Worm (Caenorhabditis elegans) whole organism, L1 larva: ENCODE results near the gene M163.1.

Experiments used
- C04F5.9 ChIP-seq: sonication (generic microtip); optimal IDR thresholded peaks from 2 replicates; lab custom pipeline; 2016; ENCODE audit warnings: missing genetic modification characterization, missing compliant biosample characterization
- C34B4.2 ChIP-seq: sonication (generic microtip); optimal IDR thresholded peaks from 2 replicates; lab custom pipeline; 2017; ENCODE audit warnings: mild to moderate bottlenecking, missing genetic modification characterization, missing compliant biosample characterization
- F16B12.6 ChIP-seq: fragments of 150-350 bp; optimal IDR thresholded peaks from 2 replicates; lab custom pipeline; 2014; ENCODE audit warnings: missing biosample characterization, missing genetic modification characterization
- aha-1 ChIP-seq: fragments of 150-350 bp; optimal IDR thresholded peaks from 2 replicates; lab custom pipeline; 2014; ENCODE audit warnings: missing biosample characterization, missing genetic modification characterization
- blmp-1 ChIP-seq: fragments of 150-350 bp; optimal IDR thresholded peaks from 2 replicates; lab custom pipeline; 2014; ENCODE audit warnings: missing biosample characterization, missing genetic modification characterization
- ceh-63 ChIP-seq: fragments of 200-800 bp; sonication (Bioruptor generic); optimal IDR thresholded peaks from 2 replicates; lab custom pipeline; 2018; ENCODE audit warnings: mild to moderate bottlenecking, missing genetic modification characterization, missing compliant biosample characterization
- ceh-8 ChIP-seq: fragments of 200-800 bp; sonication (Bioruptor generic); optimal IDR thresholded peaks from 2 replicates; lab custom pipeline; 2018; ENCODE audit warnings: mild to moderate bottlenecking, missing genetic modification characterization, moderate library complexity, missing compliant biosample characterization
- ceh-82 ChIP-seq, 3 experiments: fragments of 150-350 bp in 1 of 3; sonication (generic microtip) in 2 of 3; optimal IDR thresholded peaks; 2 replicates each; lab custom pipeline; 2014 to 2017; ENCODE audit warnings: missing biosample characterization in 3 of 3, missing genetic modification characterization in 3 of 3
- ceh-90 ChIP-seq: sonication (generic microtip); optimal IDR thresholded peaks from 2 replicates; lab custom pipeline; 2016; ENCODE audit warnings: missing genetic modification characterization, missing compliant biosample characterization
- ces-1 ChIP-seq: fragments of 150-350 bp; optimal IDR thresholded peaks from 2 replicates; lab custom pipeline; 2014; ENCODE audit warnings: missing biosample characterization, missing genetic modification reagents, missing genetic modification characterization
- dpl-1 ChIP-seq, 3 experiments: fragments of 150-350 bp in 2 of 3; sonication (generic microtip) in 1 of 3; optimal IDR thresholded peaks; 2 replicates each; lab custom pipeline; 2014 to 2017; ENCODE audit warnings: missing biosample characterization in 3 of 3, missing genetic modification characterization in 3 of 3, missing genetic modification reagents in 3 of 3
- elt-3 ChIP-seq, 6 experiments: fragments of 150-350 bp in 1 of 6; sonication (generic microtip); optimal IDR thresholded peaks; 2 replicates each; lab custom pipeline; 2017 to 2018; ENCODE audit warnings: missing biosample characterization in 6 of 6, missing genetic modification characterization in 6 of 6, inconsistent platforms in 1 of 6
- ets-5 ChIP-seq: fragments of 200-800 bp; sonication (Bioruptor generic); IDR thresholded peaks from 2 replicates; pipeline ENCODE4 v1.3.6; 2022; ENCODE audit warnings: missing genetic modification characterization, missing compliant biosample characterization
- hlh-4 ChIP-seq: sonication (generic microtip); optimal IDR thresholded peaks from 2 replicates; lab custom pipeline; 2016; ENCODE audit warnings: mild to moderate bottlenecking, missing genetic modification characterization, missing compliant biosample characterization
- isw-1 ChIP-seq: fragments of 200-800 bp; sonication (Bioruptor generic); IDR thresholded peaks from 2 replicates; pipeline ENCODE4 v1.3.6; 2022; ENCODE audit warnings: missing genetic modification characterization, missing compliant biosample characterization
- jun-1 ChIP-seq: fragments of 150-350 bp; optimal IDR thresholded peaks from 2 replicates; lab custom pipeline; 2014; ENCODE audit warnings: missing biosample characterization, missing genetic modification reagents, missing genetic modification characterization
- lin-14 ChIP-seq: fragments of 200-800 bp; sonication (Bioruptor generic); optimal IDR thresholded peaks from 2 replicates; lab custom pipeline; 2018; ENCODE audit warnings: mild to moderate bottlenecking, missing genetic modification characterization, moderate library complexity, missing compliant biosample characterization
- lin-15B ChIP-seq: fragments of 150-350 bp; sonication (generic microtip); optimal IDR thresholded peaks from 3 replicates; lab custom pipeline; 2014; ENCODE audit warnings: missing biosample characterization, missing genetic modification characterization
- lin-35 ChIP-seq, 2 experiments: fragments of 150-350 bp; optimal IDR thresholded peaks; 2 replicates each; lab custom pipeline; 2014; ENCODE audit warnings: missing biosample characterization in 2 of 2, missing genetic modification characterization in 2 of 2, missing genetic modification reagents in 2 of 2
- lir-3 ChIP-seq: sonication (generic microtip); optimal IDR thresholded peaks from 2 replicates; lab custom pipeline; 2016; ENCODE audit warnings: mild to moderate bottlenecking, missing genetic modification characterization, moderate library complexity, missing compliant biosample characterization; ENCODE audit not compliant: poor library complexity
- lsy-2 ChIP-seq, 2 experiments: fragments of 150-350 bp; optimal IDR thresholded peaks; 2 replicates each; lab custom pipeline; 2014; ENCODE audit warnings: missing biosample characterization in 2 of 2, missing genetic modification characterization in 2 of 2
- mep-1 ChIP-seq: fragments of 150-350 bp; optimal IDR thresholded peaks from 2 replicates; lab custom pipeline; 2014; ENCODE audit warnings: missing biosample characterization, missing genetic modification characterization
- nhr-11 ChIP-seq: fragments of 150-350 bp; optimal IDR thresholded peaks from 2 replicates; lab custom pipeline; 2014; ENCODE audit warnings: missing biosample characterization, missing genetic modification characterization
- nhr-20 ChIP-seq: sonication (generic microtip); optimal IDR thresholded peaks from 2 replicates; lab custom pipeline; 2016; ENCODE audit warnings: mild to moderate bottlenecking, missing genetic modification characterization, missing compliant biosample characterization
- nhr-28 ChIP-seq: fragments of 150-350 bp; optimal IDR thresholded peaks from 2 replicates; lab custom pipeline; 2014; ENCODE audit warnings: missing biosample characterization, missing genetic modification characterization
- nhr-84 ChIP-seq: sonication (generic microtip); optimal IDR thresholded peaks from 2 replicates; lab custom pipeline; 2017; ENCODE audit warnings: missing biosample characterization, missing genetic modification characterization
- pax-3 ChIP-seq: fragments of 200-800 bp; sonication (Bioruptor generic); optimal IDR thresholded peaks from 2 replicates; lab custom pipeline; 2018; ENCODE audit warnings: mild to moderate bottlenecking, missing genetic modification characterization, moderate library complexity, missing compliant biosample characterization
- pqm-1 ChIP-seq: sonication (generic microtip); optimal IDR thresholded peaks from 3 replicates; lab custom pipeline; 2017; ENCODE audit warnings: missing biosample characterization, missing genetic modification characterization
- skn-1 ChIP-seq: fragments of 150-350 bp; optimal IDR thresholded peaks from 2 replicates; lab custom pipeline; 2014; ENCODE audit warnings: missing biosample characterization, missing genetic modification characterization
- snpc-4 ChIP-seq: fragments of 150-350 bp; optimal IDR thresholded peaks from 2 replicates; lab custom pipeline; 2014; ENCODE audit warnings: missing biosample characterization, missing genetic modification characterization
- snu-23 ChIP-seq: sonication (generic microtip); optimal IDR thresholded peaks from 2 replicates; lab custom pipeline; 2016; ENCODE audit warnings: missing genetic modification characterization, missing compliant biosample characterization
- sup-37 ChIP-seq: fragments of 200-800 bp; sonication (Bioruptor generic); optimal IDR thresholded peaks from 2 replicates; lab custom pipeline; 2018; ENCODE audit warnings: mild to moderate bottlenecking, missing genetic modification characterization, missing compliant biosample characterization
- swsn-7 ChIP-seq: sonication (generic microtip); optimal IDR thresholded peaks from 2 replicates; lab custom pipeline; 2016; ENCODE audit warnings: missing genetic modification characterization, missing compliant biosample characterization
- tbx-2 ChIP-seq: sonication (generic microtip); optimal IDR thresholded peaks from 2 replicates; lab custom pipeline; 2016; ENCODE audit warnings: missing genetic modification characterization, missing compliant biosample characterization
- unc-130 ChIP-seq: fragments of 150-350 bp; optimal IDR thresholded peaks from 2 replicates; lab custom pipeline; 2017; ENCODE audit warnings: missing biosample characterization, missing genetic modification characterization, inconsistent platforms
- unc-98 ChIP-seq: fragments of 200-800 bp; sonication (Bioruptor generic); IDR thresholded peaks from 2 replicates; pipeline ENCODE4 v1.3.6; 2022; ENCODE audit warnings: missing genetic modification characterization, missing compliant biosample characterization
- xbp-1 ChIP-seq: sonication (generic microtip); optimal IDR thresholded peaks from 2 replicates; lab custom pipeline; 2016; ENCODE audit warnings: missing genetic modification characterization, missing compliant biosample characterization
- zag-1 ChIP-seq: fragments of 150-350 bp; optimal IDR thresholded peaks from 2 replicates; lab custom pipeline; 2014; ENCODE audit warnings: missing biosample characterization, missing genetic modification characterization
- zip-4 ChIP-seq: fragments of 200-800 bp; sonication (Bioruptor generic); optimal IDR thresholded peaks from 2 replicates; lab custom pipeline; 2018; ENCODE audit warnings: mild to moderate bottlenecking, missing genetic modification characterization, moderate library complexity, missing compliant biosample characterization

Gene M163.1

DNA sequence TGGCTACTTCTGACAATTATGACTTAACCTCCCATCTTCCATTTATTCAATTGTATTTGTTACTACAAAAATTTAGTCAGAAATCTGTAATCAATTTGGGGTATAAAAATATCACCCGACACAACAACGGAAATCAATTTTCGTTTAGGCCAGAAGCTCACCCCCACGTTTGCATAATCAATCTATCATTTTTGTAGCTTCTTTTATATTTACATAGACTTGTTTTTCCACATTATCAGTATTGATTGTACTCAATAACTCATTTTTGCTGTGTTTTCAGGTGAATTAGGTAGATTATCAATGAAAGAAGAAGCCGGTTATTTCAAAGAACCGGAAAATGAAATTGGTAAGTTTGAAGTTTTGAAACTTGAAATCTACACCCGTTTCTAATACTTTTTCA lies 29.9 kb downstream of the M163.1 start, which contains the start of gene M163.5:
Gene M163.5 (plus strand): TSS at position 301 of the 400 bp plus-strand sequence.
- no peak for TF ChIP-seq ceh-90 (tag; lab: Kevin White, UChicago)
- no peak for TF ChIP-seq unc-130 (tag; lab: Kevin White, UChicago)
- TF ChIP-seq tbx-2 (tag; lab: Kevin White, UChicago): no peak
- no peak for TF ChIP-seq jun-1 (tag; lab: Kevin White, UChicago)
- TF ChIP-seq C04F5.9 (tag; lab: Kevin White, UChicago): no peak
- no peak for TF ChIP-seq lin-14 (GFP tag; lab: Kevin White, UChicago)
- no peak for TF ChIP-seq ets-5 (GFP tag; lab: Robert Waterston, UW)
- no peak for TF ChIP-seq dpl-1 (GFP tag; optimal IDR thresholded peaks at IDR 0.05; lab: Kevin White, UChicago)
- TF ChIP-seq pqm-1 (tag; lab: Kevin White, UChicago): no peak
- no peak for TF ChIP-seq lsy-2 (tag; optimal IDR thresholded peaks at IDR 0.05; lab: Kevin White, UChicago)
- no peak for TF ChIP-seq nhr-28 (tag; lab: Kevin White, UChicago)
- no peak for TF ChIP-seq nhr-84
- TF ChIP-seq lir-3 (tag; lab: Kevin White, UChicago): no peak
- TF ChIP-seq unc-98 (GFP tag; lab: Robert Waterston, UW): no peak
- TF ChIP-seq C34B4.2 (tag; lab: Kevin White, UChicago): no peak
- TF ChIP-seq blmp-1 (tag; lab: Kevin White, UChicago): no peak
- no peak for TF ChIP-seq pax-3 (tag; lab: Kevin White, UChicago)
- TF ChIP-seq, all 84 proteins: peak for 0

DNA sequence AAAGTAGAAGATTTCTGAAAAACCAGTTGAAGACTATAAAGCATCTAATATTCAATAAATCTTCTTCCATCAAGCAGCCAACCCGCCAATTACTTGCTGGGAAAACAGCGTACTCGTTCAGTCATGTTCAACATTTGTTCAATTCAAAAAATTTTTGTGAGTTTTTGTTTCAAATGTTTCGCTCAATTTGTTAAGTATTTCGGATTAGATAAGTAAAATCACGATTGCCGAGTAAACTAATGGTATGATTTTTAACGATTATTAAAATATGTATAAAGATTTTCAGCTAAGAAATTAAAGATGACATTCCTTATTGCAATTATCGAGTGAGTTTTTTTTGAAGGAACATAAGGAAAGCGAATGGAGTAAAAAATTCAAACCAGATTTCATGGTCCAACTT lies 32.9 kb downstream of the M163.1 start, which contains the start of gene M163.10:
Gene M163.10 (plus strand): TSS at position 301 of the 400 bp plus-strand sequence.
- TF ChIP-seq elt-3 (tag; optimal IDR thresholded peaks at IDR 0.05; lab: Kevin White, UChicago): no peak
- TF ChIP-seq lin-15B (tag; lab: Kevin White, UChicago): no peak
- TF ChIP-seq blmp-1 (tag; lab: Kevin White, UChicago): no peak
- no peak for TF ChIP-seq zag-1 (tag; lab: Kevin White, UChicago)
- no peak for TF ChIP-seq ceh-63 (GFP tag; lab: Kevin White, UChicago)
- no peak for TF ChIP-seq isw-1
- no peak for TF ChIP-seq ceh-8 (GFP tag; lab: Kevin White, UChicago)
- TF ChIP-seq aha-1: no peak

DNA sequence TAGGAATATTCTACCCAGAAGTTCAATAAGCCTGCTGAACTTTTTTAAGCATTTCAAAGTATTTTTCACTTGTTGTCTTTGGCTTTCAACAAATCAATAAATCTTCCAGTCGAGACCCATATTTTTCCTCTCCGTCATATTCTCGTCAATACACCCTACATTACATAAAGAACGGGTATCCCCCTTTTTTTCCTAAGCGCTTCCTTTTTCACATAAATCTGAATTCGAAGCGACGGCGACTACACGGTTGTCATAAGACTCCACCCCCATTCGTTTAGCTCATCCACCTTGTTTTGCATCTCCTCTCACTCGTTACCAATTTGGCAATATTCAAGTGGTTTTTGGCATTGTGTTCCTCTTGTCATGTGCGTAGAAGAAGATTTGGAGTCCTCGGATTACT lies 34.3 kb downstream of the M163.1 start, which contains the start of gene M163.9:
Gene M163.9 (plus strand): TSS at position 301 of the 400 bp plus-strand sequence.
- no peak for TF ChIP-seq snpc-4 (tag; lab: Kevin White, UChicago)
- TF ChIP-seq mep-1 (tag; lab: Kevin White, UChicago): no peak
- no peak for TF ChIP-seq snu-23 (GFP tag; lab: Kevin White, UChicago)
- TF ChIP-seq lin-35 (GFP tag; optimal IDR thresholded peaks at IDR 0.05; lab: Kevin White, UChicago): no peak
- TF ChIP-seq sup-37 (GFP tag; lab: Kevin White, UChicago): no peak
- TF ChIP-seq hlh-4 (tag; lab: Kevin White, UChicago): no peak
- TF ChIP-seq swsn-7 (tag; lab: Kevin White, UChicago): no peak
- no peak for TF ChIP-seq lsy-2 (tag; optimal IDR thresholded peaks at IDR 0.05; lab: Kevin White, UChicago)
- no peak for TF ChIP-seq tbx-2 (tag; lab: Kevin White, UChicago)
- TF ChIP-seq nhr-84: no peak
- no peak for TF ChIP-seq skn-1 (tag; lab: Kevin White, UChicago)
- TF ChIP-seq ces-1 (GFP tag; lab: Kevin White, UChicago): no peak
- no peak for TF ChIP-seq F16B12.6 (tag; lab: Kevin White, UChicago)
- TF ChIP-seq ceh-82 (tag; optimal IDR thresholded peaks at IDR 0.05; lab: Kevin White, UChicago): no peak
- no peak for TF ChIP-seq nhr-20
- no peak for TF ChIP-seq blmp-1 (tag; lab: Kevin White, UChicago)
- no peak for TF ChIP-seq ceh-90 (tag; lab: Kevin White, UChicago)

DNA sequence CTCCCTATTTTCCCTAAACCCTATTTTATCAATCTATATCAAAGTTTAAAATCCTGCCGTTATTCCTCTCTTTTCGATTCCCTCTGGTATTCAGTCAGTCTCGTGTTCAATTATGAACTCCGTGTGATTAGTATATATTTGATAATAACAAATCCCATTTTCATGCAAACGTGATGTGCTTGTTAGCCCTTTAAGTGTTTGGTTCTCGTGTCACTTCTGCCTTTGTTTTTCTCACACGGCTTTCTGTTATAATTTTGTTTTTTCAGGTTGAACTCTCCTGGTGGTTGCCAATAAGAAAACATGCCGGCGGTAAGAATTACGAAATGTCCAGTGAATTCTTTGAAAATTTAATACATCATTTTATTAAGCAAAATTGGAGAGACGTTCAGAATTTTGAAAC lies 37.1 kb downstream of the M163.1 start, which contains the start of gene M163.21:
Gene M163.21 (plus strand): TSS at position 301 of the 400 bp plus-strand sequence.
- TF ChIP-seq jun-1 (tag; lab: Kevin White, UChicago) (no peak), lsy-2 (tag; optimal IDR thresholded peaks at IDR 0.05; lab: Kevin White, UChicago) (no peak), C04F5.9 (tag; lab: Kevin White, UChicago) (no peak), ceh-63 (GFP tag; lab: Kevin White, UChicago) (no peak), zip-4 (GFP tag; lab: Kevin White, UChicago) (no peak), lin-15B (tag; lab: Kevin White, UChicago) (no peak), ceh-8 (GFP tag; lab: Kevin White, UChicago) (no peak), nhr-20 (no peak), hlh-4 (tag; lab: Kevin White, UChicago) (no peak), xbp-1 (tag; lab: Kevin White, UChicago) (no peak), zag-1 (tag; lab: Kevin White, UChicago) (no peak), nhr-11 (tag; lab: Kevin White, UChicago) (no peak)
